Fruit fly (Drosophila melanogaster) whole organism, pupa: ENCODE data around the gene Hsp67Bc.

Source experiments
- CG10348 ChIP-seq: fragments of 200-800 bp; sonication (Bioruptor generic); IDR thresholded peaks from 2 replicates; pipeline ENCODE4 v1.3.6; 2022; ENCODE audit warnings: missing biosample characterization, missing genetic modification characterization
- CG12605 ChIP-seq: fragments of 200-800 bp; sonication (Bioruptor generic); IDR thresholded peaks from 2 replicates; pipeline ENCODE4 v1.3.6; 2022; ENCODE audit warnings: missing biosample characterization, missing genetic modification characterization
- CG13204 ChIP-seq: fragments of 200-800 bp; sonication (Bioruptor generic); optimal IDR thresholded peaks from 2 replicates; lab custom pipeline; 2018; ENCODE audit warnings: missing biosample characterization, mild to moderate bottlenecking, missing genetic modification characterization, moderate library complexity
- CG14655 ChIP-seq: fragments of 200-800 bp; sonication (Bioruptor generic); optimal IDR thresholded peaks from 3 replicates; lab custom pipeline; 2017; ENCODE audit warnings: mild to moderate bottlenecking, missing biosample characterization, missing genetic modification reagents, missing genetic modification characterization
- CG15710 ChIP-seq: fragments of 200-800 bp; sonication (Bioruptor generic); optimal IDR thresholded peaks from 2 replicates; lab custom pipeline; 2018; ENCODE audit warnings: missing biosample characterization, mild to moderate bottlenecking, missing genetic modification characterization, moderate library complexity
- CG17806 ChIP-seq: fragments of 200-800 bp; sonication (Bioruptor generic); optimal IDR thresholded peaks from 2 replicates; lab custom pipeline; 2018; ENCODE audit warnings: missing biosample characterization, mild to moderate bottlenecking, missing genetic modification characterization, moderate library complexity
- CG32121 ChIP-seq: fragments of 200-800 bp; sonication (Bioruptor generic); IDR thresholded peaks from 2 replicates; pipeline ENCODE4 v1.3.6; 2022; ENCODE audit warnings: missing biosample characterization, missing genetic modification characterization
- CG34367 ChIP-seq: fragments of 200-800 bp; sonication (Bioruptor generic); optimal IDR thresholded peaks from 2 replicates; lab custom pipeline; 2018; ENCODE audit warnings: missing biosample characterization, mild to moderate bottlenecking, missing genetic modification characterization
- CG4496 ChIP-seq: fragments of 200-800 bp; sonication (Bioruptor generic); IDR thresholded peaks from 3 replicates; pipeline ENCODE4 v1.3.6; 2022; ENCODE audit warnings: missing biosample characterization, missing genetic modification characterization
- CG8159 ChIP-seq: fragments of 200-800 bp; sonication (Bioruptor generic); optimal IDR thresholded peaks from 3 replicates; lab custom pipeline; 2018; ENCODE audit warnings: missing biosample characterization, mild to moderate bottlenecking, missing genetic modification characterization, moderate library complexity
- CG8301 ChIP-seq: fragments of 200-800 bp; sonication (Bioruptor generic); optimal IDR thresholded peaks from 2 replicates; lab custom pipeline; 2018; ENCODE audit warnings: missing biosample characterization, mild to moderate bottlenecking, missing genetic modification characterization
- CG9948 ChIP-seq: fragments of 200-800 bp; sonication (Bioruptor generic); optimal IDR thresholded peaks from 2 replicates; lab custom pipeline; 2018; ENCODE audit warnings: missing biosample characterization, mild to moderate bottlenecking, missing genetic modification characterization, moderate library complexity
- D1 ChIP-seq: fragments of 200-800 bp; sonication (Bioruptor generic); optimal IDR thresholded peaks from 2 replicates; lab custom pipeline; 2018; ENCODE audit warnings: missing biosample characterization, mild to moderate bottlenecking, missing genetic modification characterization, moderate library complexity
- EcR ChIP-seq: fragments of 200-800 bp; sonication (Bioruptor generic); optimal IDR thresholded peaks from 3 replicates; lab custom pipeline; 2019; ENCODE audit warnings: missing biosample characterization, missing genetic modification characterization, mild to moderate bottlenecking, moderate library complexity, missing genetic modification reagents
- Ets98B ChIP-seq: fragments of 200-800 bp; sonication (Bioruptor generic); IDR thresholded peaks from 2 replicates; pipeline ENCODE4 v1.3.6; 2022; ENCODE audit warnings: missing biosample characterization, missing genetic modification characterization
- Pif1A ChIP-seq: fragments of 200-800 bp; sonication (Bioruptor generic); optimal IDR thresholded peaks from 3 replicates; lab custom pipeline; 2016; ENCODE audit warnings: missing biosample characterization, missing genetic modification characterization
- Pif1B ChIP-seq: fragments of 200-800 bp; sonication (Bioruptor generic); optimal IDR thresholded peaks from 3 replicates; lab custom pipeline; 2016; ENCODE audit warnings: missing biosample characterization, missing genetic modification characterization
- Snoo ChIP-seq: fragments of 200-800 bp; sonication (Bioruptor generic); optimal IDR thresholded peaks from 3 replicates; lab custom pipeline; 2017; ENCODE audit warnings: missing biosample characterization, mild to moderate bottlenecking, missing genetic modification characterization, inconsistent platforms
- fd96Ca ChIP-seq: fragments of 200-800 bp; sonication (Bioruptor generic); IDR thresholded peaks from 3 replicates; pipeline ENCODE4 v1.3.6; 2022; ENCODE audit warnings: missing biosample characterization, missing genetic modification characterization
- gl ChIP-seq: fragments of 200-800 bp; sonication (Bioruptor generic); optimal IDR thresholded peaks from 2 replicates; lab custom pipeline; 2018; ENCODE audit warnings: missing biosample characterization, mild to moderate bottlenecking, missing genetic modification characterization
- rn ChIP-seq: fragments of 200-800 bp; sonication (Bioruptor generic); IDR thresholded peaks from 2 replicates; pipeline ENCODE4 v1.3.6; 2022; ENCODE audit warnings: missing biosample characterization, missing genetic modification characterization

Hsp67Bc gene

DNA sequence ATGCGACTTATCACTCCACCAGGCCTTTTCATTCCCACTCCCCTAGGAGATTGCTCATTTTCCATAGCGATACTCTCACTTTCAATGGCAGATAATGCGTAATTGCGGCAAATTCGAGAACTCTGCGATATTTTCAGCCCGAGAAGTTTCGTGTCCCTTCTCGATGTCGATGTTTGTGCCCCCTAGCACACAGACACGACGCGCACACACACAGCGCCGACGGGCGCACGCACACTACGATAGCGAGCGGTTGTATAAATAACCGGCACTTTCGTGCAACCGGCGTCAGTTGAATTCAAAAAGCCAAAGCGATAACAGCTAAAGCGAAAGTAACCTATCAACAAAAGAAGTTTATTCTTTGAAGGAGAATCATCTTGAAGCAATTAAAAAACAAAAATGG lies 9.3 kb upstream of the Hsp67Bc start, which contains the start of gene Hsp23:
TSS of gene Hsp23 (plus strand) at position 281 of the 400 bp plus-strand sequence.
- TF ChIP-seq CG32121 (GFP tag; lab: Robert Waterston, UW) (peak; percentile 56; the same call in 1 of the 2 replicates), Pif1B (GFP tag; lab: Kevin White, UChicago) (peak; percentile 35), CG17806 (tag; lab: Kevin White, UChicago) (no peak), rn (GFP tag; lab: Robert Waterston, UW) (no peak), CG14655 (peak; percentile 24), EcR (GFP tag; lab: Kevin White, UChicago) (peak; percentile 80), CG13204 (peak; percentile 19), CG4496 (GFP tag; lab: Robert Waterston, UW) (peak; percentile 53; the same call in 1 of the 3 replicates), D1 (tag; lab: Kevin White, UChicago) (no peak), Pif1A (GFP tag; lab: Kevin White, UChicago) (no peak), gl (peak; percentile 16), CG10348 (GFP tag; lab: Robert Waterston, UW) (no peak), CG8301 (peak; percentile 5), Snoo (tag; lab: Kevin White, UChicago) (peak; percentile 51), Ets98B (0 out of 2 replicates have a peak, but pooled peaks have one; percentile 39), CG9948 (tag; lab: Kevin White, UChicago) (no peak), CG12605 (GFP tag; lab: Robert Waterston, UW) (peak; percentile 59), fd96Ca (GFP tag; lab: Robert Waterston, UW) (0 out of 3 replicates have a peak, but pooled peaks have one; percentile 34), CG8159 (tag; lab: Kevin White, UChicago) (no peak), CG15710 (tag; lab: Kevin White, UChicago) (peak; percentile 6), CG34367 (peak; percentile 9)

DNA sequence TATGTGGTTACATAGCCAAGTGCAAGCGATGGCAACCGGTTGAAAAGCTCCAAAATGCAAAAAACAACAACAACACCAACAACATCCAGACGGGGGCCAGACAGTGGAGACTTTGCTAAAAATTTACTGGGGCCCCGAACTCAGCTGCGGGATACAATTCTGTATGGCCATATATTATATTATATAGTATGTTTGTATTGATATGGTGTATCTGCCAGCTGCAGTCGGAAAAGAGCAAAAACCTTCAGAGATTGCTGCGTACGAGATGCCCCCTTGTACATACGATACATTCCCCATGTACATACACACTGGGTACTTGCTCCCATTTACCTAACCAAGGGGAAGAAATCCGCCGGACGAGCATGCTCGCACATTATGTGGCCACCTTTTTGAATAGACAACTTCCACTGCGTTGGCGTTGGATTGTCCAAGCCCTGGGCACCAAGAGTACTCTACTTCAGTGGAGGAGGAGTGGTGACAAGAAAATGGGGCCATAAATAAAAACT lies 8.1 kb upstream of the Hsp67Bc start:
- TF ChIP-seq Pif1A (GFP tag; lab: Kevin White, UChicago) (no peak), EcR (GFP tag; lab: Kevin White, UChicago) (peak; percentile 88), CG14655 (no peak), CG15710 (tag; lab: Kevin White, UChicago) (no peak), D1 (tag; lab: Kevin White, UChicago) (no peak), Pif1B (GFP tag; lab: Kevin White, UChicago) (no peak), gl (no peak), CG8301 (no peak), CG9948 (tag; lab: Kevin White, UChicago) (no peak), CG8159 (tag; lab: Kevin White, UChicago) (no peak), Snoo (tag; lab: Kevin White, UChicago) (peak; percentile 76), CG32121 (GFP tag; lab: Robert Waterston, UW) (no peak), CG12605 (GFP tag; lab: Robert Waterston, UW) (no peak), fd96Ca (GFP tag; lab: Robert Waterston, UW) (no peak), rn (GFP tag; lab: Robert Waterston, UW) (no peak)

DNA sequence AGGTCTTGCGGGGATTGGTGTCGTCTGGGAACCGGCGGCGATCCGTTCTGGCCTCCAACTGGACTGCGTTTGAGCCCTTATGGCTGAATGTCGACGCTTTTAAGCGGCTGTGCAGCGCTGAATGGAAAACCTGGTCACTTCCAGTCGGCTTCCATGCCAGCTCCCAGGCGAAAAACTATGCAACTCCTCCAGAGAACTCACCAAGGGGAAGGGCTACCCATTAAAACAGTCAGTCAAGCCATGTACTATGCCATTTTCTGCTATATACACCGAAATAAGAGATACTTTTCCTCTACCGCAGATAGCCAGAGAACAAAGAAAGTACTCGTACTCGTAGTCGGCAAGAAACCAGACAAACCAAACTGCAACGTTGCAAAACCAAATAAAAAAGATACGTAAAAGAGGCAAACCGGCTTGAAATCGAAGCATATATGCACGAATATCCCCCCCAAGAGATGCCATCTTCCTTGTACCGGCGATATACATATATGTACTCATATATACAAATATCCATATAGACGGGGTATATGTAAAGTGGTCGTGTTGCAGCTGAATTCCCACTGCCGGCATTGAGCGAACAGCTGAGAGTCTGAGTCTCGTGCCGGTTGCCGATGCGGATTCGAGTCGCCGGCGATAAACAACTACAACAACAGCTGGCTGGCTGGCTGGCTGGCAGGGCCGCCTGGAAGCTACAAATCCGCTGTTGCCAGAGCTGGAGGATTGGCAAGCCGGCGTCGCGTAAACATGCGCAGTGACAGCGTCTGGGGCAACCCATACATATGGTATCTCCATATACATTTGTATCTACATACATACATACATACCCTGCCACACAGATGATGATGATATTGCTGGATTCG lies 7.4 kb upstream of the Hsp67Bc start, which contains the start of gene Hsp67Ba:
TSS of gene Hsp67Ba (minus strand) at position 51 of the 860 bp plus-strand sequence.
- TF ChIP-seq gl = no peak
- no peak for TF ChIP-seq CG17806 (tag; lab: Kevin White, UChicago)
- TF ChIP-seq CG34367 = no peak
- no peak for TF ChIP-seq Snoo (tag; lab: Kevin White, UChicago)
- no peak for TF ChIP-seq fd96Ca (GFP tag; lab: Robert Waterston, UW)
- 0 out of 3 replicates have a peak, but pooled peaks have one; percentile 41 for TF ChIP-seq CG4496 (GFP tag; lab: Robert Waterston, UW)
- TF ChIP-seq CG8159 (tag; lab: Kevin White, UChicago) = no peak
- no peak for TF ChIP-seq Pif1A (GFP tag; lab: Kevin White, UChicago)
- no peak for TF ChIP-seq CG15710 (tag; lab: Kevin White, UChicago)
- peak; percentile 11 for TF ChIP-seq Pif1B (GFP tag; lab: Kevin White, UChicago)
- TF ChIP-seq EcR (GFP tag; lab: Kevin White, UChicago) = no peak
- peak; percentile 80 for TF ChIP-seq CG13204
- no peak for TF ChIP-seq rn (GFP tag; lab: Robert Waterston, UW)
- TF ChIP-seq CG10348 (GFP tag; lab: Robert Waterston, UW) = no peak
- TF ChIP-seq CG8301 = no peak
- no peak for TF ChIP-seq CG9948 (tag; lab: Kevin White, UChicago)
- no peak for TF ChIP-seq CG14655
- 0 out of 2 replicates have a peak, but pooled peaks have one; percentile 39 for TF ChIP-seq CG12605 (GFP tag; lab: Robert Waterston, UW)
- no peak for TF ChIP-seq CG32121 (GFP tag; lab: Robert Waterston, UW)
- no peak for TF ChIP-seq Ets98B
- TF ChIP-seq D1 (tag; lab: Kevin White, UChicago) = no peak

DNA sequence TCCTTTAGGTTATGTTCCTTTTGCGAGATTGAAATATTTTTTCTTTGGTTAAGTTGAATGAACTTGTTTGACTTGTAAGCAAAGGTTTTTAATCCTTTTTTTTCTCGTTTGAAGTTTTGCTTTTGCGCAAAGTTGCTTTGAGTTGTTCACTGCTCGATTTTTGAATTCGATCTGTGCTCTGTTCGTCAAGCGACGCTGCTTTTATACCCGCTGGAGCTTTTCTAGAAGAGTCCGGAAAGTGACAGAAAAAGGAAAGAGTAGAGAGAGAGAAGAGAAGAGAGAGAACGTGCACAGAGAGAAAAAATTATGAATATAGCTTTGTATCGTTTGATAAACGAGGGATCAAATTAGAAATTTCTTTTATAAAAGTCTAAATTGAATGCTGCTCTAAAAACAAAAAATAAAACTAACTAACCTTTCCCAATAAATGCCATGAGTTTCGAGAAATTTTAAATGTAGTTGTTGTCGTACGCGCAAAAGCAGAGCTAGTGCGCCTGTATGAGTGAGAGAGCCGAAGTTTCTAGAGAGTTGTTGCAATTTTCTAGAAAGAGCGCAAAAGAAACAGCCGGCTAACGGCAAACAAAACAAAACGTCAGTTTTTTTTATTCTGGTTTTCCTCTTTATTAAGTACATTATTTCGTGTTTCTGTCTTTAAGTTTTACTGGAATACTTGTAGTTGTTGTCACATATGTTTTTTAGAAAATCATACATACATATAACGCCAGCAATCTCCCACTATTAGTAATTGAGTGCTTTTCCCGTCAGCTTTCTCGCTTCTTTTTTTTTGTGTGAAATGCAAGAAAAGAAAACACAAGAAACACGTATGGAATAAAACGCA lies 5.1 kb upstream of the Hsp67Bc start, which contains the start of gene Hsp26:
TSS of gene Hsp26 (minus strand) at position 230 of the 838 bp plus-strand sequence.
- peak; percentile 88 for TF ChIP-seq Snoo (tag; lab: Kevin White, UChicago)
- TF ChIP-seq Pif1A (GFP tag; lab: Kevin White, UChicago) = peak; percentile 95
- TF ChIP-seq EcR (GFP tag; lab: Kevin White, UChicago) = peak; percentile 97
- peak; percentile 88 for TF ChIP-seq CG8159 (tag; lab: Kevin White, UChicago)
- TF ChIP-seq CG4496 (GFP tag; lab: Robert Waterston, UW) = peak; percentile 95
- TF ChIP-seq gl = peak; percentile 85
- peak; percentile 89 for TF ChIP-seq CG8301
- no peak for TF ChIP-seq D1 (tag; lab: Kevin White, UChicago)
- TF ChIP-seq CG32121 (GFP tag; lab: Robert Waterston, UW) = peak; percentile 95
- peak; percentile 89 for TF ChIP-seq CG17806 (tag; lab: Kevin White, UChicago)
- no peak for TF ChIP-seq CG13204
- peak; percentile 79 for TF ChIP-seq CG15710 (tag; lab: Kevin White, UChicago)
- peak; percentile 70 for TF ChIP-seq fd96Ca (GFP tag; lab: Robert Waterston, UW)
- peak; percentile 90 for TF ChIP-seq CG14655
- peak; percentile 93 for TF ChIP-seq CG12605 (GFP tag; lab: Robert Waterston, UW)
- TF ChIP-seq rn (GFP tag; lab: Robert Waterston, UW) = peak; percentile 78
- peak; percentile 85 for TF ChIP-seq CG34367
- TF ChIP-seq Pif1B (GFP tag; lab: Kevin White, UChicago) = peak; percentile 93
- TF ChIP-seq CG10348 (GFP tag; lab: Robert Waterston, UW) = 0 out of 2 replicates have a peak, but pooled peaks have one; percentile 34
- peak; percentile 95 for TF ChIP-seq Ets98B
- peak; percentile 87 for TF ChIP-seq CG9948 (tag; lab: Kevin White, UChicago)
